Fruit fly (Drosophila melanogaster): ENCODE data around the gene mRpS26.

- no peak for TF ChIP-seq Ets21C (GFP tag; optimal IDR thresholded peaks at IDR 0.05)
- no peak for TF ChIP-seq Blimp-1 (GFP tag; optimal IDR thresholded peaks at IDR 0.05)
- TF ChIP-seq Sox15 (GFP tag; optimal IDR thresholded peaks at IDR 0.05) = no peak
- TF ChIP-seq Smox (GFP tag; optimal IDR thresholded peaks at IDR 0.05) = no peak
- TF ChIP-seq Eip93F (GFP tag; optimal IDR thresholded peaks at IDR 0.05) = no peak
- no peak for TF ChIP-seq CG3919 (GFP tag; optimal IDR thresholded peaks at IDR 0.05)
- no peak for TF ChIP-seq net (GFP tag; optimal IDR thresholded peaks at IDR 0.05)
These were observed 12.5 kb upstream of the mRpS26 start for dm6 chr3L:18093875-18094274.

Data from whole organism, prepupa.